Worm (Caenorhabditis elegans) whole organism, mixed stage, embryonic: ENCODE data around the gene pnp-1.

Experiments used
- elt-1 ChIP-seq: sonication (generic microtip); optimal IDR thresholded peaks from 2 replicates; lab custom pipeline; 2017; ENCODE audit warnings: missing genetic modification characterization, mild to moderate bottlenecking, missing compliant biosample characterization, antibody characterized with exemption, moderate library complexity, borderline replicate concordance; ENCODE audit not compliant: insufficient read depth
- elt-3 ChIP-seq: fragments of 150-350 bp; optimal IDR thresholded peaks from 2 replicates; lab custom pipeline; 2014; ENCODE audit warnings: missing biosample characterization, missing genetic modification characterization
- flh-1 ChIP-seq: fragments of 200-800 bp; sonication (Bioruptor generic); optimal IDR thresholded peaks from 2 replicates; lab custom pipeline; 2018; ENCODE audit warnings: mild to moderate bottlenecking, missing genetic modification characterization, moderate library complexity, missing compliant biosample characterization
- lin-13 ChIP-seq: fragments of 150-350 bp; optimal IDR thresholded peaks from 2 replicates; lab custom pipeline; 2014; ENCODE audit warnings: missing biosample characterization, missing genetic modification characterization
- mab-5 ChIP-seq: fragments of 150-350 bp; optimal IDR thresholded peaks from 2 replicates; lab custom pipeline; 2014; ENCODE audit warnings: missing biosample characterization, missing genetic modification characterization
- mep-1 ChIP-seq: fragments of 150-350 bp; optimal IDR thresholded peaks from 2 replicates; lab custom pipeline; 2017; ENCODE audit warnings: missing biosample characterization, missing genetic modification reagents, missing genetic modification characterization, inconsistent platforms
- sptf-1 ChIP-seq: sonication (generic microtip); optimal IDR thresholded peaks from 2 replicates; lab custom pipeline; 2017; ENCODE audit warnings: mild to moderate bottlenecking, missing genetic modification characterization, moderate library complexity, missing compliant biosample characterization
- unc-62 ChIP-seq: fragments of 150-350 bp; optimal IDR thresholded peaks from 2 replicates; lab custom pipeline; 2014; ENCODE audit warnings: missing biosample characterization, missing genetic modification reagents, missing genetic modification characterization
- ztf-11 ChIP-seq: fragments of 150-350 bp; optimal IDR thresholded peaks from 2 replicates; lab custom pipeline; 2014; ENCODE audit warnings: missing biosample characterization, missing genetic modification characterization

DNA sequence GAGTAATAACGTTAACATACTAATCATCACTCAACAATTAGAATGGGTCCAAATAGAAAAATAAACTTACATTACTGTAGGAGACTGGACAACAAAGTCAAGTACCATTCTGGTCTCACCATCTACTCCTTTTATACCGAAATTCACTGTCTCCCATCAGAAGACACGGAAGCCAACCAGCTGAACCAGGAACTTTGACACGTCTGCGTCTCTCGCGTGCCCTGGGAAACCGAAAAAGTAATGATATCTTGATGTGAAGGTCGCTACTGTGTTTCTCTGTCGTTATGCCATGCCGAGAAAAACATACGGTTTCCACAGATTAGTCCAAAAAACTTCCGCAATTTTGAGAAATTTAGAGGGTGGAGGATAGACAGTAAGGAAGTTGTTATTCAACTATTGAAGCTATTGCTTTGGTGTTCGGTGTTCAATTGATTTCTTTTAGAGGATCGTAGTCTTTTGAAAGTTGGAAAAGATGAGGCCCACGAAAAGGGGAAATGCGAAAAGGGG lies 28.5 kb upstream of the pnp-1 start, which contains the start of gene col-101:
- TF ChIP-seq lin-13 (tag; lab: Kevin White, UChicago) (no peak), mep-1 (tag; lab: Kevin White, UChicago) (no peak), elt-3 (tag; lab: Kevin White, UChicago) (no peak), mab-5 (no peak), flh-1 (GFP tag; lab: Kevin White, UChicago) (no peak), elt-1 (tag; lab: Kevin White, UChicago) (no peak), sptf-1 (no peak), unc-62 (GFP tag; lab: Kevin White, UChicago) (no peak), ztf-11 (no peak)
